Worm (Caenorhabditis elegans): Measurements from ENCODE around the gene C18A11.3.

The C18A11.3 gene

DNA sequence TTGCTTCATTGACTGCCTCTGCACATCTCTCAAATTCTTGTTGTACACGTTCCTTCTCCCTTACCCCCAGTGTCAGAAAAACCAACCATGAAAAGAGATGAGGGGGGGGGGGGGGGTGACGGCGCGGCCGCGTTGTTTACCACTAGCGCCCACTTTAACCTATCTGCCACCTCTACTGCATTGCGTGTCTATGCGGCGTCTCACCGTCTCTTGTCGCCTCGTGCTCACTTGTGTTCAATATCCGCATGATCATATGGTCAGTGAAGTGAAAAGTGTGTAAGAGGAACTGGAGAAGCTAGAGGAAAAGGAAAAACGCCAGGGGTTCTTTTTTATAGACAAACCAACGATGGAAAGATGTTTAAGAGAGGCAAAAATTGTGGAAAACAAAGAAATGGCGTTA is 41.3 kb upstream of the C18A11.3 start (continued):
- no peak for TF ChIP-seq fos-1 (tag; optimal IDR thresholded peaks at IDR 0.05)
- no peak for TF ChIP-seq daf-12 (tag; optimal IDR thresholded peaks at IDR 0.05)
- TF ChIP-seq zag-1 (tag; optimal IDR thresholded peaks at IDR 0.05), result no peak
- TF ChIP-seq ceh-9 (tag; optimal IDR thresholded peaks at IDR 0.05), result no peak
- no peak for TF ChIP-seq mml-1 (tag; optimal IDR thresholded peaks at IDR 0.05)
- TF ChIP-seq eor-1 (tag; optimal IDR thresholded peaks at IDR 0.05), result peak in 1 of 2 experiments; percentile 14
- TF ChIP-seq ZK546.5 (tag; optimal IDR thresholded peaks at IDR 0.05), result no peak
- peak; percentile 94 for TF ChIP-seq egl-5 (tag; optimal IDR thresholded peaks at IDR 0.05)

DNA sequence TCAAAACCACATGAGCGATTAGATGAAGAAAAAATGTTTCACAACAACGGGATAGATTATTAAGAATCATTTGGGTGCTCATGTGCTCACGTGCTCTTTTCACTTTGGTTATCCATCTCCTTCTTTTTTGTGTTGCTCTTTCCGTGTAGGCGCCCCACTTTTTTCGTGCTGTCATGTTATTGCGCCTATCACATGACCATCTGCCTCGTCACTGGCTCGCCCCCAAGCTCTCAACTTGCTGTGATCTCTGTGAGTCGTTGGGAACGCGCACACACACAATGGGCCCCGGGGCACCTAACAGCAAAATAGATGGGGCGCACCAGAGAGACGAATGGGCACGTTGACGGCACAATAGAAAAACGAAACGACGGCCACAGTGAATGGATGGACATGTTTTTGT is 39.3 kb upstream of the C18A11.3 start:
- no peak for TF ChIP-seq mml-1 (tag; optimal IDR thresholded peaks at IDR 0.05)
- peak; percentile 9 for TF ChIP-seq egl-27 (tag; optimal IDR thresholded peaks at IDR 0.05)
- TF ChIP-seq mdl-1 (tag; optimal IDR thresholded peaks at IDR 0.05), result peak; percentile 64
- no peak for TF ChIP-seq ceh-9 (tag; optimal IDR thresholded peaks at IDR 0.05)
- no peak for TF ChIP-seq sea-2 (GFP tag; optimal IDR thresholded peaks at IDR 0.05)
- TF ChIP-seq ztf-4 (tag; optimal IDR thresholded peaks at IDR 0.05), result no peak
- peak; percentile 65 for TF ChIP-seq hmg-11 (tag; optimal IDR thresholded peaks at IDR 0.05)
- TF ChIP-seq fkh-10 (GFP tag; optimal IDR thresholded peaks at IDR 0.05), result peak; percentile 87
- no peak for TF ChIP-seq R02D3.7 (tag; optimal IDR thresholded peaks at IDR 0.05)
- no peak for TF ChIP-seq ceh-28 (tag; optimal IDR thresholded peaks at IDR 0.05)
- TF ChIP-seq nhr-11 (tag; optimal IDR thresholded peaks at IDR 0.05), result peak; percentile 61
- TF ChIP-seq nfya-1 (tag; optimal IDR thresholded peaks at IDR 0.05; ENCODE audit: insufficient read depth), result peak; percentile 89
- TF ChIP-seq eor-1 (tag; optimal IDR thresholded peaks at IDR 0.05), result no peak
- TF ChIP-seq lin-39 (tag; optimal IDR thresholded peaks at IDR 0.05), result peak; percentile 95
- TF ChIP-seq elt-1 (tag; optimal IDR thresholded peaks at IDR 0.05), result no peak
- no peak for TF ChIP-seq nhr-25 (tag; optimal IDR thresholded peaks at IDR 0.05)
- TF ChIP-seq zag-1 (tag; optimal IDR thresholded peaks at IDR 0.05), result no peak
- no peak for TF ChIP-seq nhr-237 (tag; optimal IDR thresholded peaks at IDR 0.05)
- TF ChIP-seq nhr-28 (tag; optimal IDR thresholded peaks at IDR 0.05), result no peak
- peak; percentile 92 for TF ChIP-seq egl-5 (tag; optimal IDR thresholded peaks at IDR 0.05)
- TF ChIP-seq unc-39 (tag; optimal IDR thresholded peaks at IDR 0.05), result no peak
- peak; percentile 34 for TF ChIP-seq snpc-4 (tag; optimal IDR thresholded peaks at IDR 0.05)
- peak; percentile 55 for TF ChIP-seq pha-4 (tag; optimal IDR thresholded peaks at IDR 0.05)
- no peak for TF ChIP-seq nhr-77 (tag; optimal IDR thresholded peaks at IDR 0.05)
- peak; percentile 40 for TF ChIP-seq tbx-2 (tag; optimal IDR thresholded peaks at IDR 0.05)
- TF ChIP-seq nhr-43 (tag; optimal IDR thresholded peaks at IDR 0.05; ENCODE audit: poor library complexity, severe bottlenecking), result no peak
- no peak for TF ChIP-seq nhr-76 (tag; optimal IDR thresholded peaks at IDR 0.05)
- peak; percentile 28 for TF ChIP-seq lin-15B (tag; optimal IDR thresholded peaks at IDR 0.05)
- peak; percentile 9 for TF ChIP-seq elt-2 (tag; optimal IDR thresholded peaks at IDR 0.05)
- TF ChIP-seq skn-1 (tag; optimal IDR thresholded peaks at IDR 0.05), result no peak
- no peak for TF ChIP-seq nhr-67 (tag; optimal IDR thresholded peaks at IDR 0.05)
- TF ChIP-seq ceh-16 (tag; optimal IDR thresholded peaks at IDR 0.05), result no peak
- TF ChIP-seq ama-1 (optimal IDR thresholded peaks at IDR 0.05), result peak; percentile 49
- no peak for TF ChIP-seq ZK546.5 (tag; optimal IDR thresholded peaks at IDR 0.05)
- peak; percentile 80 for TF ChIP-seq unc-62 (GFP tag; optimal IDR thresholded peaks at IDR 0.05)
- peak; percentile 30 for TF ChIP-seq jun-1 (tag; optimal IDR thresholded peaks at IDR 0.05)
- peak; percentile 72 for TF ChIP-seq lsy-12 (tag; optimal IDR thresholded peaks at IDR 0.05)
- TF ChIP-seq ceh-82 (tag; optimal IDR thresholded peaks at IDR 0.05), result no peak

- no peak for TF ChIP-seq ceh-16 (tag; optimal IDR thresholded peaks at IDR 0.05)
- no peak for TF ChIP-seq mdl-1 (tag; optimal IDR thresholded peaks at IDR 0.05)
- TF ChIP-seq fkh-10 (GFP tag; optimal IDR thresholded peaks at IDR 0.05), result no peak
- TF ChIP-seq zag-1 (tag; optimal IDR thresholded peaks at IDR 0.05), result no peak
- no peak for TF ChIP-seq hmg-11 (tag; optimal IDR thresholded peaks at IDR 0.05)
- TF ChIP-seq elt-3 (tag; optimal IDR thresholded peaks at IDR 0.05), result no peak
- TF ChIP-seq elt-2 (tag; optimal IDR thresholded peaks at IDR 0.05), result peak; percentile 86
- peak; percentile 54 for TF ChIP-seq pha-4 (tag; optimal IDR thresholded peaks at IDR 0.05)
- peak; percentile 79 for TF ChIP-seq pqm-1 (tag; optimal IDR thresholded peaks at IDR 0.05)
- TF ChIP-seq jun-1 (tag; optimal IDR thresholded peaks at IDR 0.05), result peak; percentile 73
- no peak for TF ChIP-seq R02D3.7 (tag; optimal IDR thresholded peaks at IDR 0.05)
- TF ChIP-seq nhr-77 (tag; optimal IDR thresholded peaks at IDR 0.05), result no peak
- no peak for TF ChIP-seq elt-1 (tag; optimal IDR thresholded peaks at IDR 0.05)
Observed at ce11 chrX:8022728-8023127, 38.2 kb upstream of the C18A11.3 start.

Data from whole organism, L3 larva.